Worm (Caenorhabditis elegans) whole organism, midembryonic: ENCODE data around the gene Y41C4A.12.
"Not testable (repeated sequence)": the region's sequence is repeated elsewhere in the genome, so short reads cannot be mapped to it uniquely, and the experiment has no call there.

Source experiments
- T22C8.4 ChIP-seq: fragments of 200-800 bp; sonication (Bioruptor generic); IDR thresholded peaks from 2 replicates; pipeline ENCODE4 v1.3.6; 2022; ENCODE audit warnings: missing genetic modification characterization, missing compliant biosample characterization
- cog-1 ChIP-seq: sonication (generic microtip); optimal IDR thresholded peaks from 2 replicates; lab custom pipeline; 2016; ENCODE audit warnings: missing genetic modification characterization, missing compliant biosample characterization
- flt-1 ChIP-seq: fragments of 200-800 bp; sonication (Bioruptor generic); IDR thresholded peaks from 2 replicates; pipeline ENCODE4 v1.3.6; 2022; ENCODE audit warnings: missing genetic modification characterization, missing compliant biosample characterization
- klf-2 ChIP-seq: fragments of 200-800 bp; sonication (Bioruptor generic); conservative IDR thresholded peaks from 2 replicates; pipeline ENCODE4 v1.3.6; 2022; ENCODE audit warnings: missing genetic modification reagents, missing genetic modification characterization, missing compliant biosample characterization
- med-1 ChIP-seq: sonication (generic microtip); optimal IDR thresholded peaks from 2 replicates; lab custom pipeline; 2017; ENCODE audit warnings: missing genetic modification characterization, mild to moderate bottlenecking, missing compliant biosample characterization, antibody characterized with exemption, missing genetic modification reagents; ENCODE audit not compliant: insufficient read depth
- ref-1 ChIP-seq: fragments of 200-800 bp; sonication (Bioruptor generic); conservative IDR thresholded peaks from 2 replicates; pipeline ENCODE4 v1.3.6; 2022; ENCODE audit warnings: missing genetic modification reagents, missing genetic modification characterization, missing compliant biosample characterization
- tab-1 ChIP-seq: fragments of 200-800 bp; sonication (Bioruptor generic); IDR thresholded peaks from 2 replicates; pipeline ENCODE4 v1.3.6; 2022; ENCODE audit warnings: missing genetic modification characterization, missing compliant biosample characterization
- ztf-23 ChIP-seq: fragments of 200-800 bp; sonication (Bioruptor generic); IDR thresholded peaks from 2 replicates; pipeline ENCODE4 v1.3.6; 2022; ENCODE audit warnings: missing genetic modification reagents, missing genetic modification characterization, missing compliant biosample characterization
- ztf-29 ChIP-seq: fragments of 200-800 bp; sonication (Bioruptor generic); IDR thresholded peaks from 2 replicates; pipeline ENCODE4 v1.3.6; 2022; ENCODE audit warnings: missing genetic modification reagents, missing genetic modification characterization, missing compliant biosample characterization

Gene Y41C4A.12

ce11 chrIII:11726590-11726989 lies at the start of gene Y41C4A.12:
Y41C4A.12 (minus strand) TSS chrIII:11726690.
- TF ChIP-seq flt-1 (no peak), cog-1 (tag; lab: Kevin White, UChicago) (no peak), tab-1 (GFP tag; lab: Robert Waterston, UW) (no peak), ztf-23 (GFP tag; lab: Robert Waterston, UW) (no peak), klf-2 (GFP tag; lab: Robert Waterston, UW) (no peak), ztf-29 (GFP tag; lab: Robert Waterston, UW) (no peak)

- no peak for TF ChIP-seq ref-1 (GFP tag; lab: Robert Waterston, UW)
- TF ChIP-seq med-1 = no peak
- TF ChIP-seq ztf-29 (GFP tag; lab: Robert Waterston, UW) = no peak
- TF ChIP-seq tab-1 (GFP tag; lab: Robert Waterston, UW) = no peak
- TF ChIP-seq ztf-23 (GFP tag; lab: Robert Waterston, UW) = no peak
- no peak for TF ChIP-seq cog-1 (tag; lab: Kevin White, UChicago)
- TF ChIP-seq T22C8.4 = no peak
- TF ChIP-seq flt-1 = no peak; the same call in 1 of the 2 replicates
These were observed 48.1 kb upstream of the Y41C4A.12 start, which contains the start of gene immp-1 for ce11 chrIII:11774508-11775000. immp-1 (plus strand) TSS chrIII:11774950.

DNA sequence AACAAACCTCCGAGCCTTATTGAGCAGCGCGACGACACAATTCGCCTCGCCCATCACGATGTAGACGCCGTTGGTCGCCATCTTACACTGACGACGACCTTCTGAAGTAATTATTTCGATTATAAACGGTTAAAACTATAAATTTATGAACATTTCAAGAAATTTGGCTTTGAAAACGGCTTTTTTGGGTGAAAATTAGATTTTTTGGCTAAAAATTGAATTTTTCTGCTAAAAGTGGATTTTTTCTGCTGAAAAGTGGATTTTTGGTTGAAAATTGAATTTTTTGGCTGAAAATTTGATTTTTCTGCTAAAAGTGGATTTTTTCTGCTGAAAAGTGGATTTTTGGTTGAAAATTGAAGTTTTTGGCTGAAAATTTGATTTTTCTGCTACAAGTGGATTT lies 47.1 kb upstream of the Y41C4A.12 start, which contains the start of gene gbf-1:
Gene gbf-1 (minus strand): TSS at position 101 of the 400 bp plus-strand sequence.
- not testable (repeated sequence) for TF ChIP-seq ztf-29 (GFP tag; lab: Robert Waterston, UW); med-1; T22C8.4

DNA sequence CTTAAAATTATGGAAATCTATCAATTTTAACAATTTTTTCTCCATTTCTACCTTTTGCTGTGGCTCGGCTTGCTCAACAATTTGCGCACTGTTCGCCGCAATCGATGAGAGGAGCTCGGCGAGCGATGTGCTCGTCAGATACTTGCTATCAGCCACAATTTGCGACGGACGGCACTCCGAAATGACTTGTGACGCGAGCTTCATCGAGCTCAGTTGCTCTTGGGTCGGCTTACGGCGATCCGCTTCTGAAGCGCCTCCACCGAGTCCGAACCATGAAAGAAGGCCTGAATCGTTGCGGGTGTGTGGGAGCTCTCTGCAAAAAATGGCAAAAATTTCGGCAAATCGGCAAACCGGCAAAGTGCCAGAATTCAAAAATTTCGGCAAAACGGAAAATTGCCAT lies 34.1 kb upstream of the Y41C4A.12 start:
- TF ChIP-seq T22C8.4 (no peak), ref-1 (GFP tag; lab: Robert Waterston, UW) (no peak), tab-1 (GFP tag; lab: Robert Waterston, UW) (no peak), cog-1 (tag; lab: Kevin White, UChicago) (no peak), klf-2 (GFP tag; lab: Robert Waterston, UW) (no peak), ztf-29 (GFP tag; lab: Robert Waterston, UW) (no peak), med-1 (no peak), ztf-23 (GFP tag; lab: Robert Waterston, UW) (no peak), flt-1 (no peak)

DNA sequence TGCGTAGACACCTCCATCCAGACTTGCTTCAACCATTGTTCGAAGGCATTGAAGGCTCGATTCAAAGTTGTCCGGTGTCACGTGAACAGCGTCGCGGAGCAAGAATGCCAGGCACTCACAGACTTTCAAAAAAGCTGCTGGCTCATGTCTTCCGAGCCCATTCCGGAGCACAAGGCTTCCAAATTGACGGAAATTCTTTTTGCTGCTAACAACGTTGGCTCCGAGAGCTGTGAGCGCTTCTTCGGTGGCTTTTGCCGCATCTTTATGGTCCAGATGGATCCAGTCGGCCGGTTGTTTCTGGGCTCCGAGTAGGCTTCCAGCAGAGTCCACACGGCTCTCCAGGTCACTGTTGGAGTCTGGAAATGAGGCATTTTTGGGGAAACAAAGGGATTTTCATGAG lies 31.4 kb upstream of the Y41C4A.12 start:
- no peak for TF ChIP-seq tab-1 (GFP tag; lab: Robert Waterston, UW)
- no peak for TF ChIP-seq cog-1 (tag; lab: Kevin White, UChicago)
- no peak for TF ChIP-seq ref-1 (GFP tag; lab: Robert Waterston, UW)
- TF ChIP-seq klf-2 (GFP tag; lab: Robert Waterston, UW) = no peak
- no peak for TF ChIP-seq T22C8.4
- TF ChIP-seq flt-1 = no peak
- no peak for TF ChIP-seq ztf-29 (GFP tag; lab: Robert Waterston, UW)
- TF ChIP-seq ztf-23 (GFP tag; lab: Robert Waterston, UW) = no peak
- TF ChIP-seq med-1 = no peak

DNA sequence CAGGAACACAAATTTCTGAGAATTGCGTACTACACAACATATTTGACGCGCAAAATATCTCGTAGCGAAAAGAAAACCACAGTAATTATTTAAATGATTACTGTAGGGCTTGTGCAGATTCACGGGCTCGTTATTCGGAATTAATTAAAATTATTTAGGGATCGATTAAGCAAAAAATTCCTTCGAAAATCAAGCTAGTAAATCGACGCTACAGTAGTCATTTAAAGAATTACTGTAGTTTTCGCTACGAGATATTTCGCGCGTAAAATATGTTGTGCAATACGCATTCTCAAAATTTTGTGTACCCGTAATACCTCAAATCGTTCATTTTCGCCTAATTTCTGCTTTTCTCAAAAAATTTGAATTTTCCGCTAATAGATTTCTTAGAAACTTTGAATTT lies 24.3 kb upstream of the Y41C4A.12 start:
- TF ChIP-seq ztf-23 (GFP tag; lab: Robert Waterston, UW) (no peak), flt-1 (no peak), med-1 (no peak), tab-1 (GFP tag; lab: Robert Waterston, UW) (no peak), T22C8.4 (no peak), ref-1 (GFP tag; lab: Robert Waterston, UW) (no peak), cog-1 (tag; lab: Kevin White, UChicago) (no peak), klf-2 (GFP tag; lab: Robert Waterston, UW) (no peak), ztf-29 (GFP tag; lab: Robert Waterston, UW) (no peak)

- TF ChIP-seq klf-2 (GFP tag; lab: Robert Waterston, UW) (no peak), cog-1 (tag; lab: Kevin White, UChicago) (no peak), med-1 (no peak), tab-1 (GFP tag; lab: Robert Waterston, UW) (no peak), ref-1 (GFP tag; lab: Robert Waterston, UW) (no peak), flt-1 (no peak)
These were observed 23.7 kb upstream of the Y41C4A.12 start for ce11 chrIII:11750232-11750631.

- TF ChIP-seq ztf-23 (GFP tag; lab: Robert Waterston, UW) = 0 out of 2 replicates have a peak, but pooled peaks have one; percentile 56
- TF ChIP-seq med-1 = no peak
- no peak for TF ChIP-seq tab-1 (GFP tag; lab: Robert Waterston, UW)
- TF ChIP-seq T22C8.4 = peak; percentile 10; the same call in 1 of the 2 replicates
- peak; percentile 78 for TF ChIP-seq flt-1
- TF ChIP-seq klf-2 (GFP tag; lab: Robert Waterston, UW) = 0 out of 2 replicates have a peak, but pooled peaks have one; percentile 33
- TF ChIP-seq ref-1 (GFP tag; lab: Robert Waterston, UW) = no peak
- no peak for TF ChIP-seq ztf-29 (GFP tag; lab: Robert Waterston, UW)
- peak; percentile 28 for TF ChIP-seq cog-1 (tag; lab: Kevin White, UChicago)
These were observed 20.2 kb upstream of the Y41C4A.12 start, which contains the start of gene mrt-2 for ce11 chrIII:11746718-11747117. mrt-2 (plus strand) TSS chrIII:11746766.

DNA sequence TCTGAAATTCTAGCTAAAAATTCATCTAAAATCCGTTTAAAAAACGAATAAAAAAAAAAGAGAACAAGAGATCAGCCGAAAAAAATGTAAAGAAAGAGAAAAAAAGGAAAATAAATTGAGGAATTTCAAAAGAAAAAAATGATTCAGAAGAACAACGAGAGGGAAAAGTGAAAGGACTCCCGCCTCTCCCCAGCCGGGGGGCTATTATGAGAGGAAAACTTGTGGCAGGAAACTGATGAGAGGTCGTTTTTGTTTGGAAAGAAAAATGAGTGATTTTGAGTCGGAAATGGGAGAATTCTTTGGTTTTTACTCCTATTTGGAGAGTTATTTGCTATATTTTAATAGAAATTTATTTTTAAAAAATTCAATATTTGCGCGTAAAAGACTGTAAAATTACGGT lies 15.7 kb upstream of the Y41C4A.12 start:
- no peak for TF ChIP-seq T22C8.4
- no peak for TF ChIP-seq ztf-29 (GFP tag; lab: Robert Waterston, UW)
- no peak for TF ChIP-seq flt-1
- no peak for TF ChIP-seq cog-1 (tag; lab: Kevin White, UChicago)
- TF ChIP-seq klf-2 (GFP tag; lab: Robert Waterston, UW) = no peak
- TF ChIP-seq med-1 = no peak
- TF ChIP-seq tab-1 (GFP tag; lab: Robert Waterston, UW) = no peak
- TF ChIP-seq ref-1 (GFP tag; lab: Robert Waterston, UW) = no peak
- TF ChIP-seq ztf-23 (GFP tag; lab: Robert Waterston, UW) = no peak

DNA sequence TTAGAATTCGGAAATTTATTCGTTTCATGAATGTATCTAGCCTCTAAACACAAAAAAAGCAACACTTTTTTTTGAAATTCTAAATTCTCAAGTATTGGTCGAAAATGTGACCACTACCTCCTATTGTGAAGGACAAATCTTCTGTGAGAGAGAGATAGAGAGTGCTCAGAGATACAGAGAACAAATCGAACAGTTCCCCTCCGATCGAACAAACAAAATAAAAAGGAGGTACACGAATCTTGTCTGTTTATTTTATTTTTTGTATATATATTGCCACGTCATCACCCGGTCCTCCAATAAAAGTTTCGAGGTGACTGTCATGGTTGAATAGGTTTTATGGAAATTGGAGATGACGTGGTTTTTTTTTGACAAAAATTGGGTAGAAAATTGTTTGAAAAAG lies 14.4 kb upstream of the Y41C4A.12 start:
- TF ChIP-seq ztf-29 (GFP tag; lab: Robert Waterston, UW) = no peak
- no peak for TF ChIP-seq ztf-23 (GFP tag; lab: Robert Waterston, UW)
- TF ChIP-seq T22C8.4 = no peak
- TF ChIP-seq tab-1 (GFP tag; lab: Robert Waterston, UW) = no peak
- TF ChIP-seq flt-1 = no peak
- no peak for TF ChIP-seq klf-2 (GFP tag; lab: Robert Waterston, UW)
- no peak for TF ChIP-seq cog-1 (tag; lab: Kevin White, UChicago)
- no peak for TF ChIP-seq med-1
- TF ChIP-seq ref-1 (GFP tag; lab: Robert Waterston, UW) = no peak
